Worm (Caenorhabditis elegans) whole organism, young adult: ENCODE data around the gene txdc-12.2.

Experiments used
- D2030.7 ChIP-seq: fragments of 200-800 bp; sonication (Bioruptor generic); IDR thresholded peaks from 2 replicates; pipeline ENCODE4 v1.3.6; 2022; ENCODE audit warnings: missing genetic modification reagents, missing genetic modification characterization, missing compliant biosample characterization
- F10E7.11 ChIP-seq: sonication (generic microtip); optimal IDR thresholded peaks from 2 replicates; lab custom pipeline; 2017; ENCODE audit warnings: mild to moderate bottlenecking, missing genetic modification characterization, moderate library complexity, missing compliant biosample characterization
- F33H1.4 ChIP-seq: fragments of 200-800 bp; sonication (Bioruptor generic); IDR thresholded peaks from 2 replicates; pipeline ENCODE4 v1.3.6; 2022; ENCODE audit warnings: missing genetic modification reagents, missing genetic modification characterization, missing compliant biosample characterization
- F39B2.1 ChIP-seq: fragments of 200-800 bp; sonication (Bioruptor generic); IDR thresholded peaks from 2 replicates; pipeline ENCODE4 v1.3.6; 2022; ENCODE audit warnings: missing genetic modification reagents, missing genetic modification characterization, missing compliant biosample characterization
- F49E8.2 ChIP-seq: sonication (generic microtip); optimal IDR thresholded peaks from 3 replicates; lab custom pipeline; 2017; ENCODE audit warnings: missing genetic modification characterization, mild to moderate bottlenecking, missing compliant biosample characterization, antibody characterized with exemption, moderate library complexity; ENCODE audit not compliant: insufficient read depth
- F57A8.1 ChIP-seq: fragments of 200-800 bp; sonication (Bioruptor generic); optimal IDR thresholded peaks from 2 replicates; lab custom pipeline; 2018; ENCODE audit warnings: mild to moderate bottlenecking, missing genetic modification characterization, moderate library complexity, missing compliant biosample characterization
- F57C9.4 ChIP-seq: sonication (generic microtip); optimal IDR thresholded peaks from 2 replicates; lab custom pipeline; 2017; ENCODE audit warnings: mild to moderate bottlenecking, missing genetic modification characterization, missing compliant biosample characterization
- K12H6.12 ChIP-seq: fragments of 200-800 bp; sonication (Bioruptor generic); optimal IDR thresholded peaks from 2 replicates; lab custom pipeline; 2018; ENCODE audit warnings: mild to moderate bottlenecking, missing genetic modification characterization, missing compliant biosample characterization
- attf-5 ChIP-seq: fragments of 200-800 bp; sonication (Bioruptor generic); optimal IDR thresholded peaks from 2 replicates; lab custom pipeline; 2018; ENCODE audit warnings: mild to moderate bottlenecking, missing genetic modification characterization, missing compliant biosample characterization
- ccch-3 ChIP-seq: fragments of 200-800 bp; sonication (Bioruptor generic); optimal IDR thresholded peaks from 2 replicates; lab custom pipeline; 2018; ENCODE audit warnings: mild to moderate bottlenecking, missing genetic modification characterization, missing compliant biosample characterization
- ceh-40 ChIP-seq: fragments of 200-800 bp; sonication (Bioruptor generic); IDR thresholded peaks from 2 replicates; pipeline ENCODE4 v1.3.6; 2022; ENCODE audit warnings: missing genetic modification characterization, missing compliant biosample characterization
- ceh-58 ChIP-seq: fragments of 200-800 bp; sonication (Bioruptor generic); IDR thresholded peaks from 2 replicates; pipeline ENCODE4 v1.3.6; 2022; ENCODE audit warnings: missing genetic modification characterization, missing compliant biosample characterization
- dox-1 ChIP-seq: fragments of 200-800 bp; sonication (Bioruptor generic); IDR thresholded peaks from 2 replicates; pipeline ENCODE4 v1.3.6; 2022; ENCODE audit warnings: missing genetic modification reagents, missing genetic modification characterization, missing compliant biosample characterization
- dpff-1 ChIP-seq: sonication (generic microtip); optimal IDR thresholded peaks from 2 replicates; lab custom pipeline; 2017; ENCODE audit warnings: mild to moderate bottlenecking, missing genetic modification characterization, missing compliant biosample characterization
- egl-18 ChIP-seq: fragments of 200-800 bp; sonication (Bioruptor generic); IDR thresholded peaks from 2 replicates; pipeline ENCODE4 v1.3.6; 2022; ENCODE audit warnings: missing genetic modification reagents, missing genetic modification characterization, missing compliant biosample characterization
- ekl-4 ChIP-seq: fragments of 200-800 bp; sonication (Bioruptor generic); IDR thresholded peaks from 2 replicates; pipeline ENCODE4 v1.3.6; 2022; ENCODE audit warnings: missing genetic modification reagents, missing genetic modification characterization, missing compliant biosample characterization
- him-1 ChIP-seq: sonication (generic microtip); optimal IDR thresholded peaks from 2 replicates; lab custom pipeline; 2016; ENCODE audit warnings: missing genotype, missing genetic modification reagents, missing genetic modification characterization, missing compliant biosample characterization
- lin-35 ChIP-seq, 3 experiments: fragments of 150-350 bp in 2 of 3; sonication (generic microtip) in 1 of 3; optimal IDR thresholded peaks; 2 replicates each; lab custom pipeline; 2014 to 2018; ENCODE audit warnings: missing biosample characterization in 3 of 3, missing genetic modification characterization in 3 of 3, missing genetic modification reagents in 3 of 3
- lin-54 ChIP-seq: fragments of 200-800 bp; sonication (Bioruptor generic); optimal IDR thresholded peaks from 2 replicates; lab custom pipeline; 2018; ENCODE audit warnings: mild to moderate bottlenecking, missing genetic modification characterization, missing compliant biosample characterization
- lsl-1 ChIP-seq: fragments of 200-800 bp; sonication (Bioruptor generic); optimal IDR thresholded peaks from 2 replicates; lab custom pipeline; 2018; ENCODE audit warnings: mild to moderate bottlenecking, missing genetic modification characterization, moderate library complexity, missing compliant biosample characterization
- madf-10 ChIP-seq: sonication (generic microtip); optimal IDR thresholded peaks from 2 replicates; lab custom pipeline; 2016; ENCODE audit warnings: mild to moderate bottlenecking, missing genetic modification characterization, missing compliant biosample characterization
- madf-3 ChIP-seq: fragments of 200-800 bp; sonication (Bioruptor generic); IDR thresholded peaks from 2 replicates; pipeline ENCODE4 v1.3.6; 2022; ENCODE audit warnings: missing genetic modification reagents, missing genetic modification characterization, missing compliant biosample characterization
- nfya-1 ChIP-seq: sonication (generic microtip); optimal IDR thresholded peaks from 2 replicates; lab custom pipeline; 2017; ENCODE audit warnings: antibody characterized with exemption, missing compliant biosample characterization, missing genetic modification characterization, borderline replicate concordance; ENCODE audit not compliant: insufficient read depth
- nhr-120 ChIP-seq: fragments of 200-800 bp; sonication (Bioruptor generic); IDR thresholded peaks from 2 replicates; pipeline ENCODE4 v1.3.6; 2022; ENCODE audit warnings: missing genetic modification characterization, missing compliant biosample characterization
- nhr-179 ChIP-seq: sonication (generic microtip); optimal IDR thresholded peaks from 2 replicates; lab custom pipeline; 2016; ENCODE audit warnings: mild to moderate bottlenecking, missing genetic modification characterization, missing compliant biosample characterization
- pbrm-1 ChIP-seq: fragments of 200-800 bp; sonication (Bioruptor generic); IDR thresholded peaks from 2 replicates; pipeline ENCODE4 v1.3.6; 2022; ENCODE audit warnings: missing genetic modification reagents, missing genetic modification characterization, missing compliant biosample characterization
- rec-8 ChIP-seq, 2 experiments: sonication (generic microtip); optimal IDR thresholded peaks; 2 replicates each; lab custom pipeline; 2016; ENCODE audit warnings: mild to moderate bottlenecking in 2 of 2, missing genetic modification characterization in 2 of 2, missing genetic modification reagents in 2 of 2, missing genotype in 2 of 2, missing biosample characterization in 1 of 2, missing compliant biosample characterization in 1 of 2, moderate library complexity in 1 of 2
- sptf-2 ChIP-seq: fragments of 200-800 bp; sonication (Bioruptor generic); optimal IDR thresholded peaks from 2 replicates; lab custom pipeline; 2018; ENCODE audit warnings: mild to moderate bottlenecking, missing genetic modification characterization, missing compliant biosample characterization
- unc-62 ChIP-seq: fragments of 150-350 bp; optimal IDR thresholded peaks from 2 replicates; lab custom pipeline; 2014; ENCODE audit warnings: missing biosample characterization, missing genetic modification reagents, missing genetic modification characterization
- xnd-1 ChIP-seq: sonication (generic microtip); optimal IDR thresholded peaks from 2 replicates; lab custom pipeline; 2016; ENCODE audit warnings: missing genotype, missing genetic modification reagents, missing genetic modification characterization, missing compliant biosample characterization
- zim-3 ChIP-seq: sonication (generic microtip); optimal IDR thresholded peaks from 2 replicates; lab custom pipeline; 2017; ENCODE audit warnings: mild to moderate bottlenecking, missing genetic modification characterization, moderate library complexity, missing compliant biosample characterization
- ztf-25 ChIP-seq: fragments of 200-800 bp; sonication (Bioruptor generic); IDR thresholded peaks from 2 replicates; pipeline ENCODE4 v1.3.6; 2022; ENCODE audit warnings: missing genetic modification reagents, missing genetic modification characterization, missing compliant biosample characterization

txdc-12.2 gene

DNA sequence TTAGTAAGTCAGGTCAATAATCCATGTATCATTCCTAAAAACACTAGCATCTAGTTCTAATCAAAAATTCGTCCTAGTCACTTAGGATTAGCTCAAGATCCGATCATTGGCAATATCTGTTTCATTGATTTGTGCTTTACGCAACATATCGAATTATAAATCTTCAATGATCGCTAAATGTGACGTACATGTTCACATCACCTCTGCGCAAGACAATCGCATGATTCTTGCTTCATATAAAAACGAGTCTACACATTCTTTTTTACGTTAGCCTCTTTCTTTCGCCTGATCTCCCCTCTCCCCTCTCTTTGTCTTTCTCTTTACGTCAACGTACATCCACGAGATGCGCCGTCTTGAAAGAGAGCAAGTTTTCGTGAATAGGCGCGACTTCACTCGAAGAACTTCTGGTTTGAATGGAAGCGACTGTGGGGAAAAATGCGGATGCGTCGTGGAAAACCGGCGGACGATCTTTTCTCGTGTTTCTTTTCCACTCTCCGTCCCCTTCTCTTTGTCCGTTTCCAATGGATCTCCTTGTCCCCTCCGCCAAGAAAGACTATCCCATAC is 42.1 kb downstream of the txdc-12.2 start:
- TF ChIP-seq attf-5 (GFP tag; lab: Kevin White, UChicago) (no peak), ccch-3 (no peak), F49E8.2 (tag; lab: Kevin White, UChicago) (no peak), dox-1 (peak; percentile 47; the same call in 1 of the 2 replicates), F39B2.1 (no peak), nhr-120 (GFP tag; lab: Robert Waterston, UW) (no peak), F10E7.11 (tag; lab: Kevin White, UChicago) (no peak), lin-54 (GFP tag; lab: Kevin White, UChicago) (no peak), ceh-58 (GFP tag; lab: Robert Waterston, UW) (0 out of 2 replicates have a peak, but pooled peaks have one; percentile 40)

DNA sequence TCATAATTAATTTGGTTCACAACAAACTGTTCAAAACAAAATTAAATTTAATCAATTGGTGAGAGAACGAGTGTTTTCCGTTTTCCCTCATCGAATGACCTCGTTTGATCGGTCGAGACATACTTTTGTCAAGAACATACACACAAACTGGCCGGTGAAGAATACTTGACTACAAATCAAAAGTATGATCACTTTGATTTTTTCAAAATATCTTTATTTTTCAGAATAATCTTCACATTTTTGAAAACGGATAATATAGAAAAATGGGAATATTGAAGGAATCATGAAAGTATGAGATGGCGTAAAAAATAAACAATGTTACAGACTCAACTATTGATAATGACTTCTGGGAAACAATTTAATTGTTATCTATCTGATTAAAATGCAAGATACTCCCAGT is 43.9 kb downstream of the txdc-12.2 start, which contains the start of gene swip-10:
Gene swip-10 (minus strand): TSS at position 101 of the 400 bp plus-strand sequence.
- TF ChIP-seq F57C9.4 (tag; lab: Kevin White, UChicago) (no peak), egl-18 (GFP tag; lab: Robert Waterston, UW) (no peak), him-1 (tag; lab: Kevin White, UChicago) (no peak), ztf-25 (no peak), dpff-1 (tag; lab: Kevin White, UChicago) (no peak), ceh-40 (no peak), F33H1.4 (GFP tag; lab: Robert Waterston, UW) (no peak), F57A8.1 (no peak), sptf-2 (no peak), dox-1 (no peak), nfya-1 (tag; lab: Kevin White, UChicago) (no peak), lin-35 (GFP tag; optimal IDR thresholded peaks at IDR 0.05; lab: Kevin White, UChicago) (no peak), zim-3 (no peak)

DNA sequence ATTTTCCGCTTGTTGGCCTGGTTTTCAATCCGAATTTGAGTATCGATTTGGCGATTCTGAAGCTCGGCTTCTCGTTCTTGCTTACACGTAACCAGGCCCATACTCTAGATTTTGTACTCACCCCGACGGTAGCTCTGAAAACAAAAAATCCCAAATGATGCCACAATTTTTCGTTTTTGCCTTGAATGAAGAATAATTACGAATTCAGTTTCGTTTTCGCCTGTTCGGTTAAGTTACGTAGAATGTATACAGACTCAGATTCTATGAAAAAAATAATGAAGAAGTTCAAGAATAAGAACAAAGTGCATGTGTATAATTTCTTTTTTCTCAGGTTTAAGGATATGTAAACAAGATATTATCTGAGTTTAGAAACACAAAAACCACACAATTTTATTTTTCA is 46.7 kb downstream of the txdc-12.2 start, which contains the start of gene gpa-5:
Gene gpa-5 (minus strand): TSS at position 101 of the 400 bp plus-strand sequence.
- TF ChIP-seq dpff-1 (tag; lab: Kevin White, UChicago) (no peak), D2030.7 (GFP tag; lab: Robert Waterston, UW) (no peak), pbrm-1 (GFP tag; lab: Robert Waterston, UW) (no peak), madf-3 (GFP tag; lab: Robert Waterston, UW) (no peak), nhr-179 (tag; lab: Kevin White, UChicago) (no peak), K12H6.12 (no peak), unc-62 (GFP tag; lab: Kevin White, UChicago) (no peak), rec-8 (tag; optimal IDR thresholded peaks at IDR 0.05; lab: Kevin White, UChicago) (no peak), xnd-1 (tag; lab: Kevin White, UChicago) (no peak), madf-10 (tag; lab: Kevin White, UChicago) (no peak), ekl-4 (GFP tag; lab: Robert Waterston, UW) (no peak), lsl-1 (GFP tag; lab: Kevin White, UChicago) (no peak), ceh-40 (no peak), sptf-2 (no peak)
